Fruit fly (Drosophila melanogaster): ENCODE measurements around the gene CG11899.
A peak's percentile ranks its signal among the peaks of the same experiment; 100 is the strongest.

The CG11899 gene

DNA sequence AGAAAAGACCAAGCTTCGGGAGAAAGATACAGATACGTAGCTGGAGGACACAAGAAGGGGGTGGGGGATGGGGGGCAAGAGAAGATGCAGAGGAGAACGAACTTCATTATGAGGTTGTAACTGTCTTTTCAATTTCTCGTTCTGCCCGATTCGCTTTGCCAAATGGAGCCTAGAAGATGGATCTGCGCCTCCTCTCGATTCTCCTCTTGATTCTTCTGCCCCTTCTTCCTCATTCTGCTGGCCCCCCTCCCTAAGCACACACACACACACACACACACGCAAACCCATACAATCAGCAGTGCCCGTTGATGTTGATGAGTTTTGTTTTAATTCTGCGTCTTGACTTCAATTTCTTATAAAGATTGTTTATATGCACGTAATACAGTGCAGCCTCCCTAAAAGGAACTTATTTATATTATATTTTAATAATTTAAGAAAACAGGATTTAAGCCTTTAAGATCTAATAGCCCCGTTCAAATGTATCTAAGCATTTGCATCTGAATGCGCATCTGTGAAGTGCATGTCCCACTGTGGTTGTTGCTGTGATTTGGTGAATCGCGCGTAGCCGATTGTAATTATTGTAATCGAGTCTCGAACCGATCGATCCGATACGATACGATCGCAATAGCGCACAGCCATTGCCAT is 6.9 kb downstream of the CG11899 start (continued):
- TF ChIP-seq Hand (GFP tag; optimal IDR thresholded peaks at IDR 0.05) = no peak
- TF ChIP-seq Ada2b (GFP tag; IDR thresholded peaks at IDR 0.05) = peak; percentile 61
- TF ChIP-seq seq (GFP tag; IDR thresholded peaks at IDR 0.05) = peak; percentile 69; the same call in 1 of the 2 replicates
- no peak for TF ChIP-seq sna (GFP tag; IDR thresholded peaks at IDR 0.05; ENCODE audit: partially characterized antibody)
- peak; percentile 0 for TF ChIP-seq Max (GFP tag; optimal IDR thresholded peaks at IDR 0.05)
- no peak for TF ChIP-seq Lpt (GFP tag; optimal IDR thresholded peaks at IDR 0.05)
- TF ChIP-seq wor (GFP tag; IDR thresholded peaks at IDR 0.05) = peak; percentile 39; the same call in 1 of the 2 replicates
- TF ChIP-seq Ptx1 (GFP tag; IDR thresholded peaks at IDR 0.05) = peak; percentile 82
- peak; percentile 39 for TF ChIP-seq CG12219 (GFP tag; optimal IDR thresholded peaks at IDR 0.05)
- TF ChIP-seq CG7928 (GFP tag; optimal IDR thresholded peaks at IDR 0.05) = peak; percentile 11
- TF ChIP-seq rib (GFP tag; IDR thresholded peaks at IDR 0.05) = no peak
- TF ChIP-seq CG2712 (tag; optimal IDR thresholded peaks at IDR 0.05) = peak; percentile 69
- peak; percentile 54 for TF ChIP-seq BtbVII (GFP tag; optimal IDR thresholded peaks at IDR 0.05)
- TF ChIP-seq tio (GFP tag; optimal IDR thresholded peaks at IDR 0.05) = peak; percentile 23
- TF ChIP-seq CG13894 (tag; optimal IDR thresholded peaks at IDR 0.05) = peak; percentile 21
- TF ChIP-seq maf-S (GFP tag; optimal IDR thresholded peaks at IDR 0.05) = no peak
- TF ChIP-seq CG8281 (tag; optimal IDR thresholded peaks at IDR 0.05) = peak; percentile 13
- peak; percentile 37 for TF ChIP-seq CG16815 (GFP tag; optimal IDR thresholded peaks at IDR 0.05)
- peak; percentile 75 for TF ChIP-seq Abd-B (GFP tag; optimal IDR thresholded peaks at IDR 0.05)
- peak; percentile 70 for TF ChIP-seq lab (GFP tag; optimal IDR thresholded peaks at IDR 0.05)
- no peak for TF ChIP-seq CrebB (tag; optimal IDR thresholded peaks at IDR 0.05)
- peak; percentile 69; the same call in 2 of the 3 replicates for TF ChIP-seq ken (GFP tag; IDR thresholded peaks at IDR 0.05)
- TF ChIP-seq Chrac-16 (GFP tag; optimal IDR thresholded peaks at IDR 0.05) = peak; percentile 47
- TF ChIP-seq zfh1 (GFP tag; IDR thresholded peaks at IDR 0.05) = peak; percentile 79
- TF ChIP-seq CG10147 (GFP tag; optimal IDR thresholded peaks at IDR 0.05) = peak; percentile 32
- TF ChIP-seq pfk (GFP tag; optimal IDR thresholded peaks at IDR 0.05) = no peak
- no peak for TF ChIP-seq Bteb2 (GFP tag; optimal IDR thresholded peaks at IDR 0.05)
- TF ChIP-seq en (GFP tag; optimal IDR thresholded peaks at IDR 0.05) = no peak
- peak; percentile 65 for TF ChIP-seq Xbp1 (GFP tag; optimal IDR thresholded peaks at IDR 0.05)
- no peak for TF ChIP-seq Camta (GFP tag; optimal IDR thresholded peaks at IDR 0.05)
- TF ChIP-seq Atf-2 (GFP tag; optimal IDR thresholded peaks at IDR 0.05) = no peak
- TF ChIP-seq sisA (GFP tag; IDR thresholded peaks at IDR 0.05) = peak; percentile 67
- TF ChIP-seq CG14667 (GFP tag; IDR thresholded peaks at IDR 0.05) = peak; percentile 75
- TF ChIP-seq CG4730 (GFP tag; IDR thresholded peaks at IDR 0.05) = peak; percentile 69
- peak; percentile 68 for TF ChIP-seq CG5953 (GFP tag; IDR thresholded peaks at IDR 0.05)
- peak; percentile 20 for TF ChIP-seq CG12155 (GFP tag; optimal IDR thresholded peaks at IDR 0.05)
- peak; percentile 45 for TF ChIP-seq HHEX (GFP tag; optimal IDR thresholded peaks at IDR 0.05)
- TF ChIP-seq sug (tag; optimal IDR thresholded peaks at IDR 0.05) = peak; percentile 38
- TF ChIP-seq eyg (GFP tag; optimal IDR thresholded peaks at IDR 0.05) = no peak
- no peak for TF ChIP-seq exex (tag; optimal IDR thresholded peaks at IDR 0.05)
- no peak for TF ChIP-seq hbn (GFP tag; IDR thresholded peaks at IDR 0.05; ENCODE audit: partially characterized antibody)
- peak; percentile 77 for TF ChIP-seq ci (GFP tag; IDR thresholded peaks at IDR 0.05)
- TF ChIP-seq kah (GFP tag; optimal IDR thresholded peaks at IDR 0.05) = no peak
- no peak for TF ChIP-seq eve (GFP tag; optimal IDR thresholded peaks at IDR 0.05)
- TF ChIP-seq sens-2 (GFP tag; IDR thresholded peaks at IDR 0.05) = peak; percentile 56; the same call in 1 of the 2 replicates
- TF ChIP-seq bab2 (GFP tag; optimal IDR thresholded peaks at IDR 0.05) = no peak
- no peak for TF ChIP-seq CG9437 (GFP tag; optimal IDR thresholded peaks at IDR 0.05)
- TF ChIP-seq CG6175 (GFP tag; IDR thresholded peaks at IDR 0.05) = no peak; the same call in 2 of the 3 replicates
- peak; percentile 82 for TF ChIP-seq vvl (GFP tag; IDR thresholded peaks at IDR 0.05)
- peak; percentile 35 for TF ChIP-seq CG15601 (tag; optimal IDR thresholded peaks at IDR 0.05)

All from whole organism, embryonic.